Worm (Caenorhabditis elegans): ENCODE results near the gene fbxc-22.

The fbxc-22 gene

ce11 chrII:1692827-1693226 lies 1.9 kb upstream of the fbxc-22 start, which contains the start of gene fbxc-21:
fbxc-21 (minus strand) TSS chrII:1692927.
- TF ChIP-seq sptf-1 (tag; optimal IDR thresholded peaks at IDR 0.05) (no peak), nhr-77 (tag; optimal IDR thresholded peaks at IDR 0.05) (no peak), swsn-7 (tag; optimal IDR thresholded peaks at IDR 0.05) (no peak), nhr-20 (tag; optimal IDR thresholded peaks at IDR 0.05) (no peak), pag-3 (tag; optimal IDR thresholded peaks at IDR 0.05; ENCODE audit: borderline replicate concordance, insufficient read depth) (no peak), snu-23 (GFP tag; optimal IDR thresholded peaks at IDR 0.05) (no peak), nhr-47 (tag; optimal IDR thresholded peaks at IDR 0.05) (no peak), isw-1 (GFP tag; IDR thresholded peaks at IDR 0.05) (no peak), jun-1 (tag; optimal IDR thresholded peaks at IDR 0.05) (no peak), unc-30 (tag; optimal IDR thresholded peaks at IDR 0.05) (no peak)

DNA sequence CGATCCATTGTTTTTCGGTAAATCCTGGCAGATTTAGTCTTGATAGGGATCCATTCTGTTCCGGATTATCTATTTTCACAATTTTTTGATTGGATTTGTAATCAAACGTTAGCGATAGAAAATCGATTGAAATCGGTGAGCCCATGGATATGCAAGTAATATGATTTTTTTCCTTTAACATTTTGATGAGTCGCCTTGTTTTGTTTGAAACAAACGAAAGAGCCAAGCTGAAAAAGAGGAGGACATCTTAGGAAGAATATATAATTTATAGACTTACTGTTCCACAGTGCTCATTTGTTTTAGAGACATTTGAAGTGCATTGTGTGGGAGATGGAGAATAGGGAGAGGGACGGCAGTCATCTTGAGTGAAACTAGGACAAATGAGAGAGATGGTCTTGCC lies 2.1 kb downstream of the fbxc-22 start, which contains the start of the genes fbxb-18 and fbxb-19:
fbxb-18 (minus strand) TSS at position 101 of the 400 bp plus-strand sequence.
fbxb-19 (minus strand) TSS at position 369 of the 400 bp plus-strand sequence.
- TF ChIP-seq lin-39 (tag; optimal IDR thresholded peaks at IDR 0.05) (no peak), C04F5.9 (tag; optimal IDR thresholded peaks at IDR 0.05) (no peak), unc-130 (tag; optimal IDR thresholded peaks at IDR 0.05) (no peak), nhr-71 (tag; optimal IDR thresholded peaks at IDR 0.05) (no peak), skn-1 (tag; optimal IDR thresholded peaks at IDR 0.05) (no peak), mdl-1 (tag; optimal IDR thresholded peaks at IDR 0.05) (no peak)

DNA sequence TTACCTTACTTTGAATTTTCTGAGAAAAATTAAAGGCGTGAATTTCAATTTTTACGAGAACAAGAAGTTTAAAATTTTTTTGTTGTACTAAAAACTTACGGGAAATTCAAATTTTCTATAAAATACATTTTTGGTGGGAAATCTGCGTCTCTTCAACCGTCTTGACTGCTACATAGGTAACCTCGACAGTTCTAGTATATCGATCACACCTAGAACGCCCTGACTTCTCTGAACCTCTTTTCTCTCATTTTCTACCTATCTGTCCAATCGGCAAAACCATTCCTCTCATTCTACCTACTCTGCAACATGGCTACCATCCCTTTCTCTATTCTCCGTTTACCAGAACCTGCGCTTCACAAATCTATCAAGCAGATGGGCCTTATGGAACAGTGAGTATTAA lies 7.2 kb downstream of the fbxc-22 start, which contains the start of gene fbxb-25:
fbxb-25 (plus strand) TSS at position 301 of the 400 bp plus-strand sequence.
- no peak for TF ChIP-seq snpc-4 (tag; optimal IDR thresholded peaks at IDR 0.05)
- TF ChIP-seq sptf-1 (tag; optimal IDR thresholded peaks at IDR 0.05), result no peak
- no peak for TF ChIP-seq lin-39 (tag; optimal IDR thresholded peaks at IDR 0.05)
- TF ChIP-seq fkh-4 (tag; optimal IDR thresholded peaks at IDR 0.05; ENCODE audit: borderline replicate concordance), result no peak
- no peak for TF ChIP-seq pax-3 (tag; optimal IDR thresholded peaks at IDR 0.05)
- TF ChIP-seq hlh-17 (GFP tag; optimal IDR thresholded peaks at IDR 0.05; ENCODE audit: borderline replicate concordance), result no peak
- TF ChIP-seq nhr-11 (tag; optimal IDR thresholded peaks at IDR 0.05), result no peak
- TF ChIP-seq nhr-28 (tag; optimal IDR thresholded peaks at IDR 0.05), result no peak
- no peak for TF ChIP-seq ztf-4 (tag; optimal IDR thresholded peaks at IDR 0.05)
- TF ChIP-seq efl-1 (optimal IDR thresholded peaks at IDR 0.05), result no peak
- no peak for TF ChIP-seq efl-1 (GFP tag; optimal IDR thresholded peaks at IDR 0.05 in 1 of 2)

ce11 chrII:1682218-1682617 lies 8.7 kb downstream of the fbxc-22 start, which contains the start of gene fbxb-26:
fbxb-26 (plus strand) TSS chrII:1682518.
- TF ChIP-seq F16B12.6 (tag; optimal IDR thresholded peaks at IDR 0.05) (no peak), ets-5 (GFP tag; IDR thresholded peaks at IDR 0.05) (no peak), mab-9 (GFP tag; IDR thresholded peaks at IDR 0.05) (no peak), efl-1 (optimal IDR thresholded peaks at IDR 0.05) (no peak), efl-1 (GFP tag; optimal IDR thresholded peaks at IDR 0.05 in 1 of 2) (no peak), pag-3 (tag; optimal IDR thresholded peaks at IDR 0.05; ENCODE audit: borderline replicate concordance, insufficient read depth) (no peak)

- no peak for TF ChIP-seq ceh-88 (GFP tag; IDR thresholded peaks at IDR 0.05)
- no peak for TF ChIP-seq hpl-2 (GFP tag; optimal IDR thresholded peaks at IDR 0.05)
- TF ChIP-seq C16A3.4 (tag; optimal IDR thresholded peaks at IDR 0.05), result no peak
- TF ChIP-seq ets-5 (GFP tag; IDR thresholded peaks at IDR 0.05), result no peak
- no peak for TF ChIP-seq egl-13 (tag; optimal IDR thresholded peaks at IDR 0.05)
- no peak for TF ChIP-seq mdl-1 (tag; optimal IDR thresholded peaks at IDR 0.05)
- no peak for TF ChIP-seq unc-30 (tag; optimal IDR thresholded peaks at IDR 0.05)
- no peak for TF ChIP-seq jun-1 (tag; optimal IDR thresholded peaks at IDR 0.05)
- TF ChIP-seq snpc-4 (tag; optimal IDR thresholded peaks at IDR 0.05), result no peak
- no peak for TF ChIP-seq lin-39 (tag; optimal IDR thresholded peaks at IDR 0.05)
- no peak for TF ChIP-seq nhr-20 (tag; optimal IDR thresholded peaks at IDR 0.05)
- no peak for TF ChIP-seq unc-130 (tag; optimal IDR thresholded peaks at IDR 0.05)
- TF ChIP-seq hlh-17 (GFP tag; optimal IDR thresholded peaks at IDR 0.05; ENCODE audit: borderline replicate concordance), result no peak
- TF ChIP-seq nhr-28 (tag; optimal IDR thresholded peaks at IDR 0.05), result no peak
- no peak for TF ChIP-seq ama-1 (optimal IDR thresholded peaks at IDR 0.05)
- no peak for TF ChIP-seq ceh-90 (tag; optimal IDR thresholded peaks at IDR 0.05)
- no peak for TF ChIP-seq ceh-8 (GFP tag; optimal IDR thresholded peaks at IDR 0.05)
- TF ChIP-seq grh-1 (GFP tag; IDR thresholded peaks at IDR 0.05), result no peak
These were observed 11.8 kb downstream of the fbxc-22 start, which contains the start of gene irld-36 for ce11 chrII:1679081-1679480. irld-36 (plus strand) TSS chrII:1679381.

All from whole organism, L1 larva.